Fruit fly (Drosophila melanogaster) whole organism: ENCODE data around the gene CG16989.

Source experiments
- CG8478 ChIP-seq: fragments of >200 bp; optimal IDR thresholded peaks from 2 replicates; lab custom pipeline; 2018; ENCODE audit warnings: inconsistent platforms
- Dll ChIP-seq: fragments of >200 bp; optimal IDR thresholded peaks from 2 replicates; lab custom pipeline; 2017
- EcR ChIP-seq, 2 experiments: fragments of >200 bp; optimal IDR thresholded peaks; 2 replicates each; lab custom pipeline; 2017; ENCODE audit warnings: missing biosample characterization in 2 of 2, missing genetic modification characterization in 2 of 2, missing genetic modification reagents in 2 of 2
- pan ChIP-seq: fragments of >200 bp; optimal IDR thresholded peaks from 2 replicates; lab custom pipeline; 2017
- psq ChIP-seq: fragments of >200 bp; optimal IDR thresholded peaks from 2 replicates; lab custom pipeline; 2017
- usp ChIP-seq: fragments of >200 bp; optimal IDR thresholded peaks from 2 replicates; lab custom pipeline; 2017; ENCODE audit warnings: missing biosample characterization, missing genetic modification characterization, mixed read lengths

CG16989 gene

DNA sequence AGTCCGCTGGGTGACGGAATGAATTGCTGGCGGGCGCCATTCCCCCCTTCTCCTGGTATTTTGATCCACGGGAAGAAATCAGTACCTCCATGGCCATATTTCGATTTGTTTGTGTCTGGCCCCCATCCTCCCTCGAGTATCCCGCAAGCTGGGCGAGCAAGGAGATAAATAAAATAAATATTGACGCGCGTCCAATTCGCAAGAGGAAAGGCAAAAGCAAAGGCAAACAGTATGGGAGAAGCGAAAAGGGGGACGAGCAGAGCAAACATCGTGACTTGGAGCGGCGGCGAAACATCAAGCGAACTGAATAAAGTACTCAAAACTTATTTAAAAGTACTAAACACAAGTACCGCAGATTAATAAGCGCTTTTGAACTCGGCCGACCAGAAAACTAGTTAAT lies 25.0 kb upstream of the CG16989 start:
- TF ChIP-seq usp (GFP tag; lab: Kevin White, UChicago) (no peak), pan (no peak), EcR (GFP tag; optimal IDR thresholded peaks at IDR 0.05; lab: Kevin White, UChicago) (no peak), CG8478 (no peak), psq (lab: Kevin White, UChicago) (no peak), Dll (no peak)

DNA sequence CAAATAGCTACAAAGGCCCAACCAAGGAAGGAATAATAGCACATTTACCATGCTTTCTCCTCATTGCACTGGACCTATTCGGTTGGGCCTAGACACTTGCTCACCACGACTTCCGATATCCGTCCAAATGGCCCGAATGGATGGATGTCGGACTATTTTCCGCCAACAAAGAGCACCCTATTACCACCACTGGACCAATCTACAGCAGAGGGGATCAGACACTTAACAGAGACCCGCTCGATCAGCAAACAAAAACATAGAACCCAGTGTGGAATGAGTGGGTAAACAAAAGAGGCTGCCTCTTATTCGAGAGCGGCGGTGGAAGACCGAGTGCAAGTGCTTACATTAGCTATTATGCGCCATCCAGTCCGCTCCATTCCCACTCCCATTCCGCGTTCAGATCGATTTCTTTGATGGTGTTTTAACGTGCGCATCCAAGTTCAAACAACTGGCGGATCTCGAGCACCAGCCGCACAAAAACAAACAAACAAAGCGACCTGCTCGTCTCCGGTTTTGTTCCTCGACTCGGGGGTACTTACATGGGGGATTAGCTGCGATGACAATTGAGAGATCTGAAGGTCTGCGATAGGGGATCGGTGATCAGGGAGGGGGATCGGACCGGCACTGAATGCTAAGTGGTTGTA lies 24.3 kb upstream of the CG16989 start:
- TF ChIP-seq EcR (GFP tag; optimal IDR thresholded peaks at IDR 0.05; lab: Kevin White, UChicago) (no peak), CG8478 (no peak), psq (lab: Kevin White, UChicago) (no peak), Dll (no peak), usp (GFP tag; lab: Kevin White, UChicago) (no peak), pan (no peak)

DNA sequence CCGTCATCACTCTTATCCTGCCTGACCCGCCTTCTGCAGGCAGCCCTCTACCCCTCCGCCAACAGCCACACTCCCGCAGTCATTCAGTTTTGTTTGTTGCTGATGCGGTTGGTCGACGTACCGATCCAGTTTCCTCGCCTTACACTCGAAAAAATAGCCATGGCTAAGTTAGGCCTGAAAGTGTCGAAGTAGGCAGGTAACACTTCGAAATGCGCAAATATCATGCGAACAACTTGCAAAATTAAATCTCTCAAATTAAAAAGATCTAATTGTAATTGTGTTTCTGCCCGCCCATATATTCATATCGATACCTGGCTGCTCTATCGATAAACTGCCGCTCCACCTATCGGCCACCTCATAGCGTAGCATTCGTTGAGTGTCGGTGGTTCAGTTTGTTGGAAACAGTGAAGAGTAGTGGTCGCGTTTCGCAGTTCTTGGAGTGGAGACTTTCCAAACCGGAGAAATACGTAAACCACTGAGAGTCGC lies 23.3 kb upstream of the CG16989 start, which contains the start of gene fz3:
Gene fz3 (plus strand): TSS at position 307 of the 486 bp plus-strand sequence.
- TF ChIP-seq CG8478: no peak
- TF ChIP-seq psq (lab: Kevin White, UChicago): no peak
- TF ChIP-seq EcR (GFP tag; optimal IDR thresholded peaks at IDR 0.05; lab: Kevin White, UChicago): no peak
- no peak for TF ChIP-seq pan
- no peak for TF ChIP-seq usp (GFP tag; lab: Kevin White, UChicago)
- TF ChIP-seq Dll: no peak

DNA sequence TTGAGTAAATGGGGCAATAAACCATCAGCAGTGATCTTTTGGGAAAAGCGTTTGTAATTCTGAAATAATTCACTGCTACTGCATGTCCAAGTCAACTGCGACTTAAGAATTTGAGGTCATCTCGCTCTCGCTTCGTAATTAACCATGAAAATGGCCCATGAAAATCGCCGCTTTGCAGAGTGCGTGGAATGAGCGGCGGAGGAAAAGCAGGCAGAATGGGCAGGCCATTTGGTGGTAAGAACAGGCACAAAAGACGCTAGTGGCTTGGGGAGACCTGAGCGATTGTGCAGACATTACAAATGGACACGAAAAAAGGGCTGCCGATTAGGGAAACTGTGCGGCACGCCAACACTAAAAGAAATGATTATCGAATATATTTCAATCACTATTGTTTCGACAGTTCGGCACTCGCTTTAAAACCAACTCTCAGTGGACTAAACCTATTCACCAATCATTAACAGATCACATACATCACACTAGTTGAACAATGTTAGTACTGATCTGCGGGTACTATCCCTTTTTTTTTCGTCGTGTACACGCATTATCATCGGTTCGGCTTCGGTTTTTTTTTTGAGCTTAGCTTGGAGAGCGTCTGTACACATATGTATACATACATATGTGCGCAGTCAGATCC lies 21.4 kb upstream of the CG16989 start:
- TF ChIP-seq EcR (GFP tag; optimal IDR thresholded peaks at IDR 0.05; lab: Kevin White, UChicago) (no peak), CG8478 (no peak), psq (lab: Kevin White, UChicago) (no peak), usp (GFP tag; lab: Kevin White, UChicago) (no peak), pan (no peak), Dll (no peak)

DNA sequence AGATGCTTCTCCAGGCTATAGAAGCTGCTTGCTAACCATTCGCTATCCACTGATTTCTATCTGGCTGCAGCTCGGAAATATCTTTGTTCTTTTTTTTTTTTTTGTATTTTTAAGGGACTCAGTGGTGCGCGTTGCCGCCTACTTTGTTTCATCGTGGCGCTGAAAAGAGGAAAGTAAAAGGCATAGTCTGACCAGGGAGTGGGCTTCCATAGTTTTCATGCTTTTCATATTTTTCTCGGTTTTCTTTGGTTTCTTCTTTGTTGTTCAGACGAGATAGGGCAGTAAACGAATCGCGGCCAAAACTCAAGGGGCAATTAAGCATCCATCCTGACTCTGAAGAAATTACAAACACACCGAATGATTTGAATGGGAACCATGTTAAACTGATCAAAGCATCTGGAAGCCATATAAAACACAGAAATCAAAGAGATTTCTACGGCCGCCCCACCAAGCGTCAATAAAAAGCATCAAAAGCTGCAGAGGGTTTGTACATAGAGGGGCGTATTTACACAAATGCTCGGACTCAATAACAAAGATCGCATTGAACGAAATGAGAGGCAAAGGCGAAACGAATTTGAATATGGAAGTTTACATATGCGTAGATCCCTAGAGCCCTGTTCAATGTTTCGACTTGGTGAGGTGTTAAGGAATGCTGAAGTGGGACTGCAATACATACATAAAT lies 20.5 kb upstream of the CG16989 start:
- no peak for TF ChIP-seq usp (GFP tag; lab: Kevin White, UChicago)
- no peak for TF ChIP-seq Dll
- no peak for TF ChIP-seq CG8478
- TF ChIP-seq psq (lab: Kevin White, UChicago): no peak
- TF ChIP-seq pan: no peak
- no peak for TF ChIP-seq EcR (GFP tag; optimal IDR thresholded peaks at IDR 0.05; lab: Kevin White, UChicago)

DNA sequence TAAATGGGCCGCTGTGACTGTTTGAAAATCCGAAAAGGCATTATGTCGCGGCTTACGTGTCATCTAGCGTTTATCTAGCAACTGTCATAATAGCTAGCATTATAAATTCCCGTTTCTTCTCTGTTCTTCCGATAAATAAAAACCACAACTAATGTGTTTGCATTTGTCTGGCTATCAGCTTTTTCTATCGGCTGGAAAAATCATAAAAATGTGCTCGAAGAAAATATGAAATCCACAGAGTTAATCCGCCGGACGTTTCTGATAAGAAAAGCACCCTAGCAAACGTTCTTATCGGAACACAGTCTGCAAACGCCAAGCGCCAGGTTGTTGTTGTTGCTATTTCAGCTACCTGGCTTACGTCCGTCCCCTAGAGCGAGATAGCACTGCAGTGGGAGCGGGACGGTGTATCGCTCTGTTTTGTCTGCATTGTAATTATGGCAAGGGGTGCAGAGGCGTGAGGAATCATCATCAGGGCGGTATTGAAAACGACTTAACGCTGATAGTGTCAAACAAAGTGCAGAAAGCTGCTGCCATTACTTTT lies 18.7 kb upstream of the CG16989 start:
- TF ChIP-seq Dll: no peak
- no peak for TF ChIP-seq pan
- TF ChIP-seq EcR (GFP tag; optimal IDR thresholded peaks at IDR 0.05; lab: Kevin White, UChicago): no peak
- TF ChIP-seq CG8478: no peak
- no peak for TF ChIP-seq usp (GFP tag; lab: Kevin White, UChicago)

DNA sequence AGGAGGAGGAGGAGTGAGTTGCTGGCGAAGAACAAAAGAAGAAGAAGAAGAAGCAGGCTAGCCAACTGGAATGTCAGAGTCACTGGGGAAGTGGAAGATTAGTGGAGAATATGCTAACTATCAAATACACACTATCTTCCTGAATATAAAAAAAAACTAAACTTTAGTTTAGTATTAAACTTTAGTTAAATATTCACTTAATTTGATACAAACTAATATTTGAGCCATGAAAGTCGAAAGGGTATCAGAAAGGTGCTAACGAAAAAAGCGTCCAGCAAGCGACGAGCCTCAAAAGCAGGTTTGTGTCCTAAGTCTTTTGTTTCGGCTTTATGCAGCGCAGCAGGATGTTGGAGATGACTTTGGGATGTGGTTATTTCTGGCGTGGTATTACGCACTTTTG lies 17.8 kb upstream of the CG16989 start:
- TF ChIP-seq Dll: no peak

DNA sequence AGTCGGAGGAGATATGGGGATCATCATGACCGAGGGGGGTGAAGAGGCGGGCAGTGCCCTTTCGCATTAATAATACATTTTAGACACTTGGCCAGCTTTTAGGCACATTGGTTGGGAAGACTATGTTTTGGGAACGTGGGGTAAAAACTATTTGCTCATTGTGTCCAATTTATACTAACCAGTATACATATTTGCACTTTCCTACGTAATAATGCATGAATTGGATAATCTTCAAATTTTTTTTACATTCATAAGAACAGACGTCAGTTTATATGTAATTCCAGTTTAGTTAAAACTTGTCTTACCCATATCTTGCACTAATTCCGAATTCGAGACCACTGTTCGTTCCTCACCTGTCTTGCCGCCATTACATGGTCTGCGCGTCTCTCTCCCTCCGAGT lies 13.6 kb upstream of the CG16989 start:
- TF ChIP-seq CG8478 (no peak), psq (lab: Kevin White, UChicago) (no peak), Dll (no peak), usp (GFP tag; lab: Kevin White, UChicago) (no peak), pan (no peak), EcR (GFP tag; optimal IDR thresholded peaks at IDR 0.05; lab: Kevin White, UChicago) (no peak)

DNA sequence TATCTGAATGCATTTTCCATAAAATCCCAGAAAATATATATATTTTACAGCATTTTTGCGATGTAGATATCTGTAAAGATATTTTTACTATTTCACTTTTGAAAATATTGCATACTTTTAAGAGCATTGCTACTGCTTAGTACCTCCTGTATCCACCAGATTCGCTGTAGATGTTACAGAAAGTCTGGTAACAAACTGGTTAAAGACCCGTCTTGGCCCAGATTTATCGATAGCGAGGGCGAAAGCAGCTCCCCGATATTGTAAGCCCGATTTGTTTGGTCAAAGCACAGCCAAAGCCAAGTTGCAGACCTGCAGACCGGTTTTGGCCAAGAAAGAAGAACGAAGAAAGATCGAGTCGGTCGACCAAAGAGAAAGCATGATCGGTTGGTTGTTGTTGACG lies 8.5 kb upstream of the CG16989 start, which contains the start of gene tw:
Gene tw (plus strand): TSS at position 291 of the 400 bp plus-strand sequence.
- TF ChIP-seq psq (lab: Kevin White, UChicago) (no peak), Dll (no peak), EcR (GFP tag; optimal IDR thresholded peaks at IDR 0.05; lab: Kevin White, UChicago) (no peak), CG8478 (no peak), usp (GFP tag; lab: Kevin White, UChicago) (no peak), pan (no peak)

DNA sequence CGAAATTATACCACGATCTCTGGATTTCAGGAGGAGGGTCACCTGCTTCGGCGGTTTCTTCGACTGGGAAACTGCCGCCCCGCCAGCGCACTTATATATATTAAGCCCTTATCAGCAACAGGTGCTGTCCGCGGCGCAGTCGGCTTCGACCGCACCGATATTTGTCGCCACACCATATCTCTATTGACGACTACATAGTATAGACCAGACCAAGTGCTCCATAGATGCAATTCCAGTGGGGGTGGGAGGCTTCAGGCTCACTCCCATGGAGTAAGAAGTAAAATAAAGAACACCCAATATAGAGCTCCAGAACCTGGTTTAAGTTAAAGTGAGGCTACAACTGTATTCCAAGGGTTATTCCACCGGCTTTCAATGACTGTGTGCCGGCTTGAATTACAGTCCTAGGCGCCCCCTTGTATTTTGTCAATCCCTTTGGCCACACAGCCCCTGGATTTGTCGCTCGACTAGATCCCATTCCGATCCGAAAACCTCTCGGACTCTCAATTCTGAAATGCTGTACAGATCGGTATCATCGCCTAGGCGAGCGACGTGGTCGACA lies 2.8 kb upstream of the CG16989 start, which contains the start of gene CG13360:
Gene CG13360 (minus strand): TSS at position 51 of the 559 bp plus-strand sequence.
- no peak for TF ChIP-seq Dll
- no peak for TF ChIP-seq psq (lab: Kevin White, UChicago)
- TF ChIP-seq CG8478: no peak
- no peak for TF ChIP-seq usp (GFP tag; lab: Kevin White, UChicago)
- no peak for TF ChIP-seq pan
- no peak for TF ChIP-seq EcR (GFP tag; optimal IDR thresholded peaks at IDR 0.05; lab: Kevin White, UChicago)

DNA sequence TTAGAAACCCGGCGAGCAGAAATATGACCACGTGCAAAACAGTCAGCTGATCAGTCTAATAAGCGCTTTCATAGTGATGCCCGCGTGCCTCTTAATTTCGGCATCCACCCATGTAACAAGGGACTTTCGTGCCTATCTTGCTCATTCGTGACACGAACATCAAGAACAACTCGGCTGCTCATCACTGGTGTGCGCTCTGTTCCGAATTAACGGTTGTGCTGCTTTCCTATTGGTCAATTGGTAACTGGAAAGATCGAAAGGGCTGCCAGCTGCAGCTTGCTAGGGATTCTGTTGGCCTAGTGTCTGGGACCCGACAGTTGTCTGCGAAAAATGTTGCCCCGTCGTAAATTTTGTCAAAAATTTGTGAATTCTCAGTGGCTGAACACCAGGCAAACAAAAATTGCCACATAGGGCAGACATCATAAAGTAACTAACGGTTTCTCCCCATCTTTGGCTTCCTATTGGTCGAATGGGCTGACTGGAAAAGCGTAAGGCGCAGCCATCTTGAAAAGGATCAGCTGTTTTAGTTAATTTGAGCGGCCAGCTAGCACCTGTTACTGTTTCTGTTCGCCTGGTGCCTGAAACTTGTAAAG lies 3.5 kb downstream of the CG16989 start:
- no peak for TF ChIP-seq CG8478
- no peak for TF ChIP-seq usp (GFP tag; lab: Kevin White, UChicago)
- no peak for TF ChIP-seq pan
- no peak for TF ChIP-seq Dll
- no peak for TF ChIP-seq EcR (GFP tag; optimal IDR thresholded peaks at IDR 0.05; lab: Kevin White, UChicago)
- TF ChIP-seq psq (lab: Kevin White, UChicago): no peak
